Worm (Caenorhabditis elegans) whole organism, late embryonic: Measurements from ENCODE around the gene ZK896.5.

Experiments
- K02D7.2 ChIP-seq: sonication (generic microtip); optimal IDR thresholded peaks from 2 replicates; lab custom pipeline; 2017; ENCODE audit warnings: mild to moderate bottlenecking, missing genetic modification characterization, missing compliant biosample characterization
- ama-1 ChIP-seq: fragments of 150-350 bp; optimal IDR thresholded peaks from 2 replicates; lab custom pipeline; 2014
- dmd-4 ChIP-seq: sonication (generic microtip); optimal IDR thresholded peaks from 2 replicates; lab custom pipeline; 2016; ENCODE audit warnings: borderline replicate concordance, missing genetic modification characterization, missing compliant biosample characterization
- dve-1 ChIP-seq: sonication (generic microtip); optimal IDR thresholded peaks from 2 replicates; lab custom pipeline; 2017; ENCODE audit warnings: antibody characterized with exemption, mild to moderate bottlenecking, missing genetic modification characterization, missing compliant biosample characterization
- gmeb-2 ChIP-seq: sonication (generic microtip); optimal IDR thresholded peaks from 2 replicates; lab custom pipeline; 2016; ENCODE audit warnings: missing genetic modification characterization, inconsistent platforms, missing compliant biosample characterization
- hlh-30 ChIP-seq: sonication (generic microtip); optimal IDR thresholded peaks from 2 replicates; lab custom pipeline; 2017; ENCODE audit warnings: antibody characterized with exemption, missing genetic modification characterization, missing compliant biosample characterization; ENCODE audit not compliant: insufficient read depth
- nfya-1 ChIP-seq: sonication (generic microtip); optimal IDR thresholded peaks from 2 replicates; lab custom pipeline; 2017; ENCODE audit warnings: missing genetic modification characterization, mild to moderate bottlenecking, missing compliant biosample characterization, antibody characterized with exemption, moderate library complexity
- nhr-11 ChIP-seq: fragments of 150-350 bp; optimal IDR thresholded peaks from 2 replicates; lab custom pipeline; 2014; ENCODE audit warnings: missing biosample characterization, missing genetic modification characterization
- pag-3 ChIP-seq: sonication (generic microtip); optimal IDR thresholded peaks from 2 replicates; lab custom pipeline; 2016; ENCODE audit warnings: missing compliant biosample characterization, missing genetic modification characterization, borderline replicate concordance
- pat-9 ChIP-seq: fragments of 200-800 bp; sonication (Bioruptor generic); optimal IDR thresholded peaks from 2 replicates; lab custom pipeline; 2018; ENCODE audit warnings: mild to moderate bottlenecking, missing genetic modification characterization, moderate library complexity, missing compliant biosample characterization
- rnt-1 ChIP-seq: sonication (generic microtip); optimal IDR thresholded peaks from 2 replicates; lab custom pipeline; 2016; ENCODE audit warnings: missing genetic modification characterization, missing compliant biosample characterization
- unc-55 ChIP-seq: sonication (generic microtip); optimal IDR thresholded peaks from 2 replicates; lab custom pipeline; 2017; ENCODE audit warnings: missing biosample characterization, missing genetic modification reagents, missing genetic modification characterization

DNA sequence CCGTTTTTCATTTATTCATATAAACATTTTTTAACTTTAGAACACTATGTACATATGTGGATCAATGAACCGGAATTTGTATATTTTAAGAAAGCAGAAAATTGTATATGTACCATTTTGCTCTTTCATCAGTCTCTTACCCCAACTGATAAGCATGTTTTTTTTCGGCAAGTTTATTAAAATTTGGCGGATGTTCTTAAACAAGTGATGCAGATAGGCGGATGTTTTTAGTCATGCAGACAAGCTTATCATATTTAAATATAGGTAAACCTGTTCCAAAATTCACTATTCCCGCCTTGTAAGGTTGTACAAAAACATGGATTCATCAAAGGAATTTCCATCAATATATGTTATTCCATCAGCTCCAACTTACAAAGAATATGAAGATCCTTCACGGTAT is 19.9 kb upstream of the ZK896.5 start, which contains the start of gene K08D8.9:
- TF ChIP-seq pat-9 (tag; lab: Kevin White, UChicago) (no peak), hlh-30 (tag; lab: Kevin White, UChicago) (no peak), rnt-1 (no peak), unc-55 (GFP tag; lab: Kevin White, UChicago) (no peak), dmd-4 (no peak), nfya-1 (tag; lab: Kevin White, UChicago) (no peak), dve-1 (tag; lab: Kevin White, UChicago) (no peak), ama-1 (lab: Kevin White, UChicago) (no peak), nhr-11 (tag; lab: Kevin White, UChicago) (no peak), K02D7.2 (tag; lab: Kevin White, UChicago) (no peak), gmeb-2 (tag; lab: Kevin White, UChicago) (no peak), pag-3 (tag; lab: Kevin White, UChicago) (no peak)
